Worm (Caenorhabditis elegans): ENCODE data around the gene R74.8.

Gene R74.8

DNA sequence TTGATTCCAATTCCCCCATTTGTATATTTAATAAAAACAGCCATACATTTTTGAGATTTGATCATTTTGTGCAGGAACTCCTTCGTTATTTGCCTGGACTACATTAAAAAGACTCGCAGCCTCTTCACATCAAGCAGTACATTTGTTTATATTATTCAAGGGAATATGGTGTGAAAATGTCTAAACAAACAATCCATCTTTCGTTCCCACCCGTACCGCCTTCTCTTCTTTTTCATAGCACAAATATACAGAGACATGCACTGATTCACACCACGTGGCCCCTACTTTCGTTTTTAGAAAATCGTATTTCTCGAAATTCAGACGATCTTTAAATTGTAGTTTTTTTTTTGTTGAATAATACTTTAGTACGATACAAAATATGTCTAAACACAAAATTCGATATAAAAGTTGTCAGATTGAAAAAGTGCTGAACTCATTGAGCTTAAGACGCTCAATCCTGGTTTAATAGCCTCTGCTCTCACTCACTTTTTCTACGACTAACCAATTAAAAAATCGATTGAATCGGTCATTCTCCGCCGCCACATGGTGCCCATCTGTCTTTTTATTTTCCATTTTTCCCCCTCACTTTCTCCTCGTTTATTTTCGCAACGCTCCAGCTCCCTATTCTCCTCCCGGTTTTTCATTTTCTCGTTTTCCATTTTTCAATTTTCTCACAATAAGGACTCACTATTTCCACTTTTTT lies 10.6 kb upstream of the R74.8 start:
- TF ChIP-seq T26A8.4 (GFP tag; IDR thresholded peaks at IDR 0.05) (peak; percentile 97), hlh-11 (tag; optimal IDR thresholded peaks at IDR 0.05) (peak; percentile 48), saeg-2 (GFP tag; IDR thresholded peaks at IDR 0.05) (peak; percentile 73; the same call in 1 of the 2 replicates), dmd-6 (GFP tag; IDR thresholded peaks at IDR 0.05) (peak; percentile 30; the same call in 1 of the 2 replicates), egl-43 (GFP tag; IDR thresholded peaks at IDR 0.05) (no peak), zip-2 (tag; optimal IDR thresholded peaks at IDR 0.05) (peak; percentile 49), lsy-2 (tag; optimal IDR thresholded peaks at IDR 0.05) (peak; percentile 10 to 81), ceh-62 (tag; optimal IDR thresholded peaks at IDR 0.05) (no peak), nhr-6 (tag; optimal IDR thresholded peaks at IDR 0.05) (peak; percentile 34), aha-1 (tag) (peak; percentile 99), hif-1 (tag; optimal IDR thresholded peaks at IDR 0.05) (peak in 1 of 2 experiments; percentile 63), lin-1 (GFP tag; IDR thresholded peaks at IDR 0.05) (peak; percentile 57), F44E2.7 (GFP tag; IDR thresholded peaks at IDR 0.05) (peak; percentile 64; the same call in 1 of the 2 replicates), nhr-237 (tag; optimal IDR thresholded peaks at IDR 0.05) (no peak), sdz-12 (GFP tag; optimal IDR thresholded peaks at IDR 0.05) (peak; percentile 21), lir-3 (tag; optimal IDR thresholded peaks at IDR 0.05) (no peak), F10B5.3 (tag; optimal IDR thresholded peaks at IDR 0.05) (peak; percentile 68), egl-27 (tag; optimal IDR thresholded peaks at IDR 0.05) (no peak), lin-13 (GFP tag; optimal IDR thresholded peaks at IDR 0.05) (peak; percentile 26), zfp-2 (tag; optimal IDR thresholded peaks at IDR 0.05) (no peak), pqm-1 (tag; optimal IDR thresholded peaks at IDR 0.05) (peak; percentile 11), ceh-28 (tag; optimal IDR thresholded peaks at IDR 0.05) (no peak), unc-62 (GFP tag; optimal IDR thresholded peaks at IDR 0.05 in 1 of 2) (peak in 1 of 2 experiments; percentile 75), unc-62 (tag; optimal IDR thresholded peaks at IDR 0.05) (no peak), ZK337.2 (GFP tag; IDR thresholded peaks at IDR 0.05) (no peak), mes-2 (tag; optimal IDR thresholded peaks at IDR 0.05; ENCODE audit: poor library complexity, severe bottlenecking) (peak; percentile 80), daf-16 (GFP tag; optimal IDR thresholded peaks at IDR 0.05) (peak; percentile 33 to 62), daf-16 (tag; optimal IDR thresholded peaks at IDR 0.05) (peak; percentile 59), spr-3 (GFP tag; optimal IDR thresholded peaks at IDR 0.05) (peak; percentile 72), dmd-9 (GFP tag; IDR thresholded peaks at IDR 0.05) (no peak), mdt-29 (GFP tag; IDR thresholded peaks at IDR 0.05) (0 out of 2 replicates have a peak, but pooled peaks have one; percentile 51), Y75B8A.6 (GFP tag; IDR thresholded peaks at IDR 0.05) (peak; percentile 56; the same call in 1 of the 2 replicates), unc-130 (GFP tag; optimal IDR thresholded peaks at IDR 0.05) (peak; percentile 24), snpc-4 (tag; optimal IDR thresholded peaks at IDR 0.05) (no peak), nhr-11 (tag; optimal IDR thresholded peaks at IDR 0.05) (no peak), lim-7 (GFP tag; IDR thresholded peaks at IDR 0.05) (no peak), php-3 (GFP tag; IDR thresholded peaks at IDR 0.05) (peak; percentile 36), hmg-1.1 (GFP tag; IDR thresholded peaks at IDR 0.05) (peak; percentile 52), aly-2 (tag; optimal IDR thresholded peaks at IDR 0.05) (no peak), snpc-1.2 (GFP tag; IDR thresholded peaks at IDR 0.05) (peak; percentile 71), mxl-3 (GFP tag; optimal IDR thresholded peaks at IDR 0.05) (peak; percentile 43), Y48G9A.11 (GFP tag; IDR thresholded peaks at IDR 0.05) (peak; percentile 77), ceh-20 (GFP tag; IDR thresholded peaks at IDR 0.05) (peak; percentile 15; the same call in 1 of the 2 replicates), nhr-42 (GFP tag; IDR thresholded peaks at IDR 0.05) (no peak), fos-1 (tag; optimal IDR thresholded peaks at IDR 0.05) (no peak), hlh-30 (tag; optimal IDR thresholded peaks at IDR 0.05; ENCODE audit: insufficient read depth) (peak; percentile 37), nhr-48 (tag; optimal IDR thresholded peaks at IDR 0.05) (peak; percentile 23), vab-7 (GFP tag; IDR thresholded peaks at IDR 0.05) (no peak), tra-1 (GFP tag; IDR thresholded peaks at IDR 0.05) (0 out of 2 replicates have a peak, but pooled peaks have one; percentile 36), D1046.2 (GFP tag; IDR thresholded peaks at IDR 0.05) (no peak; the same call in 1 of the 2 replicates), ztf-7 (tag; optimal IDR thresholded peaks at IDR 0.05) (no peak)
